Fruit fly (Drosophila melanogaster): Measurements from ENCODE around the gene sbr.

The sbr gene

dm6 chrX:10804042-10804441, 42.9 kb downstream of the sbr start:
- TF ChIP-seq toe (GFP tag; optimal IDR thresholded peaks at IDR 0.05) (no peak), Crg-1 (GFP tag; optimal IDR thresholded peaks at IDR 0.05) (no peak), Clk (GFP tag; optimal IDR thresholded peaks at IDR 0.05) (no peak), CG1620 (GFP tag; optimal IDR thresholded peaks at IDR 0.05) (no peak), Mnt (GFP tag; optimal IDR thresholded peaks at IDR 0.05) (no peak), kay (GFP tag; ENCODE audit: borderline replicate concordance) (no peak), bab1 (GFP tag; optimal IDR thresholded peaks at IDR 0.05) (no peak), CG5204 (GFP tag; optimal IDR thresholded peaks at IDR 0.05) (no peak), CG7101 (tag; optimal IDR thresholded peaks at IDR 0.05) (no peak), Hr96 (GFP tag; optimal IDR thresholded peaks at IDR 0.05) (no peak), CG11617 (GFP tag; optimal IDR thresholded peaks at IDR 0.05) (no peak), ovo (GFP tag; optimal IDR thresholded peaks at IDR 0.05) (no peak), CG7045 (GFP tag; optimal IDR thresholded peaks at IDR 0.05) (no peak), CG12768 (GFP tag; optimal IDR thresholded peaks at IDR 0.05) (no peak)

- TF ChIP-seq CG33017 (tag; optimal IDR thresholded peaks at IDR 0.05) (peak; percentile 67), cic (GFP tag; optimal IDR thresholded peaks at IDR 0.05) (no peak), tj (GFP tag; optimal IDR thresholded peaks at IDR 0.05) (no peak), CG5204 (GFP tag; optimal IDR thresholded peaks at IDR 0.05) (no peak), pad (GFP tag; optimal IDR thresholded peaks at IDR 0.05) (no peak), Clk (GFP tag; optimal IDR thresholded peaks at IDR 0.05) (no peak), cnc (optimal IDR thresholded peaks at IDR 0.05) (no peak), toe (GFP tag; optimal IDR thresholded peaks at IDR 0.05) (no peak), bab1 (GFP tag; optimal IDR thresholded peaks at IDR 0.05) (peak; percentile 18), CG1620 (GFP tag; optimal IDR thresholded peaks at IDR 0.05) (no peak), Crg-1 (GFP tag; optimal IDR thresholded peaks at IDR 0.05) (no peak), CG7101 (tag; optimal IDR thresholded peaks at IDR 0.05) (peak; percentile 77), Mnt (GFP tag; optimal IDR thresholded peaks at IDR 0.05) (no peak), Hr96 (GFP tag; optimal IDR thresholded peaks at IDR 0.05) (no peak), ovo (GFP tag; optimal IDR thresholded peaks at IDR 0.05) (no peak), kay (GFP tag; ENCODE audit: borderline replicate concordance) (peak; percentile 89), CG14711 (tag; optimal IDR thresholded peaks at IDR 0.05) (peak; percentile 75), CG11617 (GFP tag; optimal IDR thresholded peaks at IDR 0.05) (peak; percentile 26), CG7045 (GFP tag; optimal IDR thresholded peaks at IDR 0.05) (peak; percentile 22), CG12768 (GFP tag; optimal IDR thresholded peaks at IDR 0.05) (peak; percentile 5)
Measured at dm6 chrX:10802457-10803378, 44.2 kb downstream of the sbr start.

- TF ChIP-seq pad (GFP tag; optimal IDR thresholded peaks at IDR 0.05) (no peak), kay (GFP tag; ENCODE audit: borderline replicate concordance) (peak; percentile 6), toe (GFP tag; optimal IDR thresholded peaks at IDR 0.05) (no peak), CG33017 (tag; optimal IDR thresholded peaks at IDR 0.05) (no peak), Hr96 (GFP tag; optimal IDR thresholded peaks at IDR 0.05) (no peak), Mnt (GFP tag; optimal IDR thresholded peaks at IDR 0.05) (peak; percentile 19), CG7045 (GFP tag; optimal IDR thresholded peaks at IDR 0.05) (no peak), cic (GFP tag; optimal IDR thresholded peaks at IDR 0.05) (peak; percentile 7), Crg-1 (GFP tag; optimal IDR thresholded peaks at IDR 0.05) (no peak), ovo (GFP tag; optimal IDR thresholded peaks at IDR 0.05) (peak; percentile 78), CG7101 (tag; optimal IDR thresholded peaks at IDR 0.05) (no peak), CG1620 (GFP tag; optimal IDR thresholded peaks at IDR 0.05) (no peak), tj (GFP tag; optimal IDR thresholded peaks at IDR 0.05) (peak; percentile 99), bab1 (GFP tag; optimal IDR thresholded peaks at IDR 0.05) (no peak), CG11617 (GFP tag; optimal IDR thresholded peaks at IDR 0.05) (no peak)
Measured at dm6 chrX:10801827-10802456, 45.0 kb downstream of the sbr start.

- TF ChIP-seq CG14711 (tag; optimal IDR thresholded peaks at IDR 0.05) = no peak
- no peak for TF ChIP-seq Crg-1 (GFP tag; optimal IDR thresholded peaks at IDR 0.05)
- TF ChIP-seq pad (GFP tag; optimal IDR thresholded peaks at IDR 0.05) = no peak
- TF ChIP-seq cic (GFP tag; optimal IDR thresholded peaks at IDR 0.05) = no peak
- TF ChIP-seq Hr96 (GFP tag; optimal IDR thresholded peaks at IDR 0.05) = no peak
- no peak for TF ChIP-seq CG12768 (GFP tag; optimal IDR thresholded peaks at IDR 0.05)
- TF ChIP-seq Clk (GFP tag; optimal IDR thresholded peaks at IDR 0.05) = no peak
- no peak for TF ChIP-seq CG5204 (GFP tag; optimal IDR thresholded peaks at IDR 0.05)
- TF ChIP-seq CG11617 (GFP tag; optimal IDR thresholded peaks at IDR 0.05) = no peak
- TF ChIP-seq tj (GFP tag; optimal IDR thresholded peaks at IDR 0.05) = no peak
- no peak for TF ChIP-seq cnc (optimal IDR thresholded peaks at IDR 0.05)
Measured at dm6 chrX:10801033-10801432, 45.9 kb downstream of the sbr start.

- TF ChIP-seq CG5204 (GFP tag; optimal IDR thresholded peaks at IDR 0.05) (no peak), CG11617 (GFP tag; optimal IDR thresholded peaks at IDR 0.05) (no peak), tj (GFP tag; optimal IDR thresholded peaks at IDR 0.05) (no peak), CG33017 (tag; optimal IDR thresholded peaks at IDR 0.05) (no peak), cnc (optimal IDR thresholded peaks at IDR 0.05) (no peak), CG7101 (tag; optimal IDR thresholded peaks at IDR 0.05) (no peak), CG1620 (GFP tag; optimal IDR thresholded peaks at IDR 0.05) (no peak), CG7045 (GFP tag; optimal IDR thresholded peaks at IDR 0.05) (no peak), CG14711 (tag; optimal IDR thresholded peaks at IDR 0.05) (no peak), Mnt (GFP tag; optimal IDR thresholded peaks at IDR 0.05) (no peak), toe (GFP tag; optimal IDR thresholded peaks at IDR 0.05) (no peak), cic (GFP tag; optimal IDR thresholded peaks at IDR 0.05) (no peak), pad (GFP tag; optimal IDR thresholded peaks at IDR 0.05) (no peak), ovo (GFP tag; optimal IDR thresholded peaks at IDR 0.05) (no peak), CG12768 (GFP tag; optimal IDR thresholded peaks at IDR 0.05) (no peak), Clk (GFP tag; optimal IDR thresholded peaks at IDR 0.05) (no peak), kay (GFP tag; ENCODE audit: borderline replicate concordance) (no peak), bab1 (GFP tag; optimal IDR thresholded peaks at IDR 0.05) (no peak)
Measured at dm6 chrX:10789279-10789678, 57.6 kb downstream of the sbr start.
